Fruit fly (Drosophila melanogaster): Measurements from ENCODE around the gene Hesr.

Hesr gene

DNA sequence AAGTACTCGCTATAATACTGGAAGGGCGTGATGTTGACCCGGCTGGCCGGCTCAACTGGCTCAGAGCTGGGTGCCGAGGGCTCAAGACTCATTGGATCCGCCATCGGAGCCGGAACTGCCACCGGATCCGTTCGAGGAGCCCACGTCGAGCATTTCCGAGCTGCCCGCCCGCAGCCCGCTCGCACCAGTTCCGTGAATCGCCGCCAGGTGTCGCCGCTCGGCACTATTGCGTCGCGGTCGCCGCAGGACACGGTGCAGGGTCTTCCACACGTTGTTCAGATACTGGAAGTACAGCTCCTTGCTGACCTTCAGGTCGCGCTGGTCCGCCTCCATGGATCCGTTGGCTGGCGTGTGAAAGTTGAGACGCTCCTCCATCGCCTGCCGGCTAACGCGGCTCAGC, 36.3 kb upstream of the Hesr start:
- TF ChIP-seq CG14655 (GFP tag; optimal IDR thresholded peaks at IDR 0.05) (no peak), Snoo (tag; optimal IDR thresholded peaks at IDR 0.05) (no peak), CG34367 (tag; optimal IDR thresholded peaks at IDR 0.05) (no peak), CG8159 (tag; optimal IDR thresholded peaks at IDR 0.05) (no peak), CG9948 (tag; optimal IDR thresholded peaks at IDR 0.05) (no peak), CG12605 (GFP tag; IDR thresholded peaks at IDR 0.05) (no peak), Pif1B (GFP tag; optimal IDR thresholded peaks at IDR 0.05) (no peak), CG15710 (tag; optimal IDR thresholded peaks at IDR 0.05) (no peak), fd96Ca (GFP tag; IDR thresholded peaks at IDR 0.05) (no peak), rn (GFP tag; IDR thresholded peaks at IDR 0.05) (no peak), CG4496 (GFP tag; IDR thresholded peaks at IDR 0.05) (no peak)

DNA sequence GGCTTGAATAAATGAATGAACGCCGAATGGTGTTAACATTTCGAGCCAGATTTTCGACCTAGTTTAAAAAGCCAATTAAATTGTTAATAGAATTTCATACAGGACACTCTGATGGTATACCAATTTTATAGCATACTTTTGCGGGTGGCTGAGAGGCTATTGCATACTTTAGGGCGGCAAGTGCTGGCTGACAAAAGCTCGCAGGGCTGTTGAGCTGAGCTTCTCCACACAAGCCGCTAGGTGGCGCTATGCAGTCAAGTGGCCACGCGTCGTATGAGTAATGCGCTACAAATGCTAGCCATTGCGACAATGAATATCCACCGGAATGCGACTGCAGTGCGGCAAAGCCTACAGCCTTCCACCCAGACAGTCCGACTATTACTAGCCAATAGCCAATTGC, 34.4 kb upstream of the Hesr start:
- TF ChIP-seq CG8159 (tag; optimal IDR thresholded peaks at IDR 0.05) (no peak), CG4496 (GFP tag; IDR thresholded peaks at IDR 0.05) (peak; percentile 80), CG34367 (tag; optimal IDR thresholded peaks at IDR 0.05) (peak; percentile 7)

DNA sequence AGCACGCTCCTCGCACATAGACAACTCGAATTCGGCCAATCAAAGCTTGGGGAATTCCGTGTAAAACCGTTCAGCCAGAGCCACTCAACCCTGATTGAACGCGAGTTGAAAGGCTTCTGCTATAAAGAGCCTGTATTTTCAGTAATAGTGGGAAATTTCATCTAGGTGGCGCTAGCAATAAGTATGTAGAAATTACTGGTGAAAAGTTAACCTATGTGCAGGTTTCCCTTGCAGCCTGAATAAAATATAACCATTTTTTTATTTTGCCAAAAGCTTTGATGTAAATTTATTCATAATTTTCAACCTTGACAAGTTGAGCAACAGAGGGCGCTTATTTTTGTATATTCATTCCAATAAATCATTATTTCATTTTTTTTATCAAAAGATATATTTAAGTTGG, 33.5 kb upstream of the Hesr start:
- TF ChIP-seq Snoo (tag; optimal IDR thresholded peaks at IDR 0.05) = no peak
- no peak for TF ChIP-seq CG8301 (tag; optimal IDR thresholded peaks at IDR 0.05)

DNA sequence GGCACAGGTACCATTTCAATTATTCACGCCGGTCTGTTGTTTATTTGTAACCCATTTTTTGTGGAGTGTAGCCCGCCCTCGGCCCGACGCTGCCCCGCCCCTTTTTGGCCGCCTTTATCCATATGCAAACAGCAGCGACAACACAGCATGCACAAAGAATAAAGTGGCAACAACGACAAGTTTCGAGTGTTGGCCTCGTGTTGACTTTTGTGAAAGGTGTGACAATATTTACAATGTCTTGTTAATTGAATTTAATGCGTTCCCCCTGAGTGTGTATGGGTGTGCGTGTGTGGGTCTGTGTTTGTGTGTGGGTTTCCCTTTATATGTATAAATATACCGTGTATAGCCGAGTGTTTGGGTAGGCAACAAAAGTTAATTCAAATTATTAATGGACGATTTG, 32.9 kb upstream of the Hesr start:
- TF ChIP-seq CG34367 (tag; optimal IDR thresholded peaks at IDR 0.05) (no peak), Snoo (tag; optimal IDR thresholded peaks at IDR 0.05) (no peak), CG9948 (tag; optimal IDR thresholded peaks at IDR 0.05) (no peak), CG14655 (GFP tag; optimal IDR thresholded peaks at IDR 0.05) (no peak), CG13204 (GFP tag; optimal IDR thresholded peaks at IDR 0.05) (no peak), CG17806 (tag; optimal IDR thresholded peaks at IDR 0.05) (no peak), D1 (tag; optimal IDR thresholded peaks at IDR 0.05) (no peak), rn (GFP tag; IDR thresholded peaks at IDR 0.05) (no peak), Pif1B (GFP tag; optimal IDR thresholded peaks at IDR 0.05) (no peak), gl (tag; optimal IDR thresholded peaks at IDR 0.05) (no peak), Ets98B (GFP tag; IDR thresholded peaks at IDR 0.05) (no peak), CG4496 (GFP tag; IDR thresholded peaks at IDR 0.05) (no peak), CG10348 (GFP tag; IDR thresholded peaks at IDR 0.05) (no peak), CG32121 (GFP tag; IDR thresholded peaks at IDR 0.05) (no peak)

DNA sequence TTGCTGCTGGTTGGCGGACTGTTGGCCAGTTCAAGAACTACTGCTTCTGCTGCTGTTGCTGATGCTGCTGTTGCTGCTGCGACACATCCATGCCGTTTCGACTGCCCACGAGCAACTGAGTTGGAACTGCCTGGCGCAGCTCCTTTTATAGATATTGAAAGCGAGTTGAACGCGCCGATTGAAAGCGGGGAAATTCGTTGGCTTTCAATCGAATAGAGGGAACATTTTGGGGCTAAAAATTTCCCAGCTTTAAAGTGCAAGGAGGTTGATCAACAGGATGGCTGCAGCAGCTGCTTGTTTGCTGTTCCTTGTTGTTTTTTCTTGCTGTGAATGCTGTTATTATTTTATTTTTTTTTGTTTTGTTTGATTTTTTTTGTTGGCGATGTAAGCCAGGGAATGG, 21.0 kb upstream of the Hesr start, which contains the start of gene CG33639:
CG33639 (minus strand) TSS at position 101 of the 400 bp plus-strand sequence.
- TF ChIP-seq CG12605 (GFP tag; IDR thresholded peaks at IDR 0.05) (no peak), CG10348 (GFP tag; IDR thresholded peaks at IDR 0.05) (no peak), Snoo (tag; optimal IDR thresholded peaks at IDR 0.05) (no peak), D1 (tag; optimal IDR thresholded peaks at IDR 0.05) (no peak), CG14655 (GFP tag; optimal IDR thresholded peaks at IDR 0.05) (no peak), rn (GFP tag; IDR thresholded peaks at IDR 0.05) (no peak), CG4496 (GFP tag; IDR thresholded peaks at IDR 0.05) (no peak), Pif1B (GFP tag; optimal IDR thresholded peaks at IDR 0.05) (no peak), CG34367 (tag; optimal IDR thresholded peaks at IDR 0.05) (no peak)

DNA sequence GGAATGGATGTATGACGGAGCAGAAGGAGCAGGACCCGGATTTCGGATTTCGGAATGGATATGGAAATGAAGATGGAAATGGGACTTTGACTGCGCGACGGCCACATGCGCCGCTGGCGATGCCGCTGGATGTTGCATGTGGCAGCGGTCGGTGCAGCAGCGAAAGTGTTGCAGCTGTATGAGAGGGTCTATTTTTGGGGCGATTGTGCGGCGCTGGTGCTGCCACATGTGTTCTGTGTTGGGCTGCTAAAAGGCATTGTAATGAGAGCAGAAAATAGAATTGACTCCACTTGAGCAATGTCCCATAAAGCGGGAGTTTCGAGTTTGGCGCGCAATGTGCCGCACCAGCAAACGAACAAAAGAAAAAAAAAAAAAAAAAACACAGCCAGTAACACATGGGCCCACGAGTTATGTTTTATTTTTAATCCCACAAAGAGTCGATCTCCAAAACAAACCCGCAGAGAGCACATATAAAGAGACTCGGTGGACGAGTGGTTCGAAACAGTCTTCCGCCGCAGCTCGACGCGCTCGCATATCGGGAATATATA, 4.1 kb upstream of the Hesr start, which contains the start of gene Him:
Him (plus strand) TSS at position 498 of the 548 bp plus-strand sequence.
- TF ChIP-seq gl (tag; optimal IDR thresholded peaks at IDR 0.05) (no peak), CG14655 (GFP tag; optimal IDR thresholded peaks at IDR 0.05) (no peak), EcR (GFP tag; optimal IDR thresholded peaks at IDR 0.05) (no peak), D1 (tag; optimal IDR thresholded peaks at IDR 0.05) (no peak), CG9948 (tag; optimal IDR thresholded peaks at IDR 0.05) (no peak), Ets98B (GFP tag; IDR thresholded peaks at IDR 0.05) (no peak), CG32121 (GFP tag; IDR thresholded peaks at IDR 0.05) (no peak), CG4496 (GFP tag; IDR thresholded peaks at IDR 0.05) (no peak)

DNA sequence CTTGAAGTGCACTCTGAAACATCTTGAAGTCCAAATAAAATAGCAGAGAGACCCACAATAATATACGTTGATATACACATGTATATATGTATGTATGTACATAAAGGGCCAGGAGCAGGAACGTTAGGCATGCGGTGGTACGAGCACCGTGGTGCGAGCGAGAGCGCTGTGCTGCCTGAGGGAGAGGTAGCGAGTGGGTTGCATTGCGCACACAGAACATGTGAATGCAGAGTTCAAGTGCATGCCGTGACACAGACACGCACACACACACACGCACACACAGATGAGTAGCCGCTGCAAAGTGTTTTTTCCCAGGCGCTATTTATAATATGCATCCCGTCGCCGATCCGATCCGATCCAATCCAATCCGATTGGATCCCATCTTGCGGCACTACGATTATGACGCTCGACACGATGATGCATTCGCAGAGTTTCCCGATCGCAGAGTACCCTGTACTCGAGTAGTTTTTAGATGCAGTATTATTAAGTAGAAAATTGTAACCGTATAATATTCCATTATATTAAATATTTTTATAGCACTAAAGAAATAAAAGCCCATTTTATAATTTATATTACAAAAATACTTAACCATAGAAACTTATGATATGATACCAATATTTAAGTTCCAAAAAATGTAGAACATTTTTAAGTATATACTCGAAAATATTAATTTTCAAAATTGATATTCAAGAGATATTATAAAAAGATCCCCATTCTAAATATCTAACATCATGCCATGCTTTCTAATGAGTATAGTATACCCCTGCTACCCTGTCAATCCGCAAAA, 3.3 kb upstream of the Hesr start:
- no peak for TF ChIP-seq CG10348 (GFP tag; IDR thresholded peaks at IDR 0.05)
- TF ChIP-seq gl (tag; optimal IDR thresholded peaks at IDR 0.05) = no peak
- TF ChIP-seq CG17806 (tag; optimal IDR thresholded peaks at IDR 0.05) = no peak
- TF ChIP-seq CG14655 (GFP tag; optimal IDR thresholded peaks at IDR 0.05) = peak; percentile 34
- TF ChIP-seq CG8159 (tag; optimal IDR thresholded peaks at IDR 0.05) = peak; percentile 32
- TF ChIP-seq CG4496 (GFP tag; IDR thresholded peaks at IDR 0.05) = no peak

- TF ChIP-seq Pif1B (GFP tag; optimal IDR thresholded peaks at IDR 0.05) = no peak
- TF ChIP-seq EcR (GFP tag; optimal IDR thresholded peaks at IDR 0.05) = no peak
- TF ChIP-seq CG9948 (tag; optimal IDR thresholded peaks at IDR 0.05) = peak; percentile 3
- no peak for TF ChIP-seq CG32121 (GFP tag; IDR thresholded peaks at IDR 0.05)
- no peak for TF ChIP-seq CG10348 (GFP tag; IDR thresholded peaks at IDR 0.05)
- TF ChIP-seq CG15710 (tag; optimal IDR thresholded peaks at IDR 0.05) = no peak
- TF ChIP-seq CG14655 (GFP tag; optimal IDR thresholded peaks at IDR 0.05) = no peak
- no peak for TF ChIP-seq fd96Ca (GFP tag; IDR thresholded peaks at IDR 0.05)
- no peak for TF ChIP-seq CG13204 (GFP tag; optimal IDR thresholded peaks at IDR 0.05)
- no peak for TF ChIP-seq Ets98B (GFP tag; IDR thresholded peaks at IDR 0.05)
- TF ChIP-seq CG34367 (tag; optimal IDR thresholded peaks at IDR 0.05) = no peak
- peak; percentile 23 for TF ChIP-seq CG8159 (tag; optimal IDR thresholded peaks at IDR 0.05)
- TF ChIP-seq rn (GFP tag; IDR thresholded peaks at IDR 0.05) = no peak
- no peak for TF ChIP-seq Snoo (tag; optimal IDR thresholded peaks at IDR 0.05)
- TF ChIP-seq D1 (tag; optimal IDR thresholded peaks at IDR 0.05) = no peak
Measured at dm6 chrX:18207533-18207932, 2.6 kb upstream of the Hesr start.

Measured in whole organism, pupa.